Worm (Caenorhabditis elegans): Measurements from ENCODE around the gene str-101.

DNA sequence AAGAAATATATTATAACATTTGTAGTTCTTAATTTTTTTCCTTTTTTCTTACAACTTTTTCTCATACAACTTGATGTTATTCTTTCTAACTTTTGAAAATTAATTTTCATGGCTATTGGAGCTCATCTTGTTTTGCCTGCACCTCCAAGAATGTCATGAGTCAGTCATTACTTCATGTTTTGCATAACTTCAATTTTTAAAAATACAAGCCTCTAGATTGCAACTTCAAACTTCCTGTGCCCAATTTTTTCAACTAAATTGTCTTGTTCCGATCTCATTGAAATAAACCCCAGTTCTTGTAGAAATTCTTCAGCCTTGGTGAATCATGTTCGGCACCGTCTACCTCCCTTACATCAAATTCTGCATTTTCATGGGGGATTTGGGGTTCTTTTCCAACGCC is 46.7 kb upstream of the str-101 start, which contains the start of gene str-9:
- TF ChIP-seq ceh-100 (GFP tag; IDR thresholded peaks at IDR 0.05): no peak
- TF ChIP-seq unc-130 (GFP tag; optimal IDR thresholded peaks at IDR 0.05): no peak
- TF ChIP-seq attf-6 (GFP tag; IDR thresholded peaks at IDR 0.05): no peak
- no peak for TF ChIP-seq nfya-1 (tag; optimal IDR thresholded peaks at IDR 0.05; ENCODE audit: borderline replicate concordance, insufficient read depth)
